Fruit fly (Drosophila melanogaster): Measurements from ENCODE around the gene kuk.
A peak's percentile ranks its signal among the peaks of the same experiment; 100 is the strongest.

kuk gene

dm6 chr3R:17082471-17082870 lies 2.4 kb downstream of the kuk start (continued):
- TF ChIP-seq CG15479 (GFP tag; optimal IDR thresholded peaks at IDR 0.05) = peak; percentile 80

- TF ChIP-seq Hr78 (GFP tag; optimal IDR thresholded peaks at IDR 0.05) (no peak), CG12659 (GFP tag; optimal IDR thresholded peaks at IDR 0.05) (peak; percentile 51), pzg (GFP tag; optimal IDR thresholded peaks at IDR 0.05) (peak; percentile 37), Med (GFP tag) (peak; percentile 54), CG10267 (tag; optimal IDR thresholded peaks at IDR 0.05) (peak; percentile 55), CG17912 (GFP tag; optimal IDR thresholded peaks at IDR 0.05) (no peak), hbn (GFP tag; IDR thresholded peaks at IDR 0.05; ENCODE audit: partially characterized antibody) (peak; percentile 52), vnd (GFP tag; IDR thresholded peaks at IDR 0.05; ENCODE audit: partially characterized antibody) (peak; percentile 66), CG9215 (GFP tag; IDR thresholded peaks at IDR 0.05) (no peak), Sry-δ (GFP tag; optimal IDR thresholded peaks at IDR 0.05) (peak; percentile 50), tgo (GFP tag; IDR thresholded peaks at IDR 0.05) (no peak), Dad (GFP tag; optimal IDR thresholded peaks at IDR 0.05) (no peak), CG14710 (tag; optimal IDR thresholded peaks at IDR 0.05) (peak; percentile 62), Hr3 (GFP tag; optimal IDR thresholded peaks at IDR 0.05) (no peak), amos (GFP tag; IDR thresholded peaks at IDR 0.05; ENCODE audit: partially characterized antibody) (peak; percentile 79), HLH4C (GFP tag; IDR thresholded peaks at IDR 0.05; ENCODE audit: partially characterized antibody) (peak; percentile 82), al (GFP tag; IDR thresholded peaks at IDR 0.05) (no peak), NfI (GFP tag; optimal IDR thresholded peaks at IDR 0.05) (no peak), toy (GFP tag; IDR thresholded peaks at IDR 0.05) (no peak), mld (GFP tag; IDR thresholded peaks at IDR 0.05; ENCODE audit: partially characterized antibody) (peak; percentile 87), Nf-YC (tag; optimal IDR thresholded peaks at IDR 0.05) (no peak), Stat92E (GFP tag; optimal IDR thresholded peaks at IDR 0.05) (no peak), klu (GFP tag; IDR thresholded peaks at IDR 0.05) (no peak), CG34422 (GFP tag; IDR thresholded peaks at IDR 0.05) (no peak), Dip2 (GFP tag; IDR thresholded peaks at IDR 0.05) (no peak), CG10979 (tag; optimal IDR thresholded peaks at IDR 0.05) (peak; percentile 2), CG7963 (GFP tag; IDR thresholded peaks at IDR 0.05; ENCODE audit: partially characterized antibody) (peak; percentile 59; the same call in 2 of the 3 replicates), CG12104 (GFP tag; optimal IDR thresholded peaks at IDR 0.05) (no peak), CG3407 (GFP tag; optimal IDR thresholded peaks at IDR 0.05) (no peak), YL-1 (GFP tag; optimal IDR thresholded peaks at IDR 0.05) (peak; percentile 5), CG2712 (tag; optimal IDR thresholded peaks at IDR 0.05) (peak; percentile 42), luna (GFP tag; optimal IDR thresholded peaks at IDR 0.05) (no peak), E2f2 (GFP tag; IDR thresholded peaks at IDR 0.05) (peak; percentile 51; the same call in 1 of the 2 replicates), ara (GFP tag; IDR thresholded peaks at IDR 0.05) (no peak), tna (GFP tag; IDR thresholded peaks at IDR 0.05; ENCODE audit: partially characterized antibody) (peak; percentile 79), CG9876 (GFP tag; optimal IDR thresholded peaks at IDR 0.05) (no peak), ken (GFP tag; IDR thresholded peaks at IDR 0.05) (no peak), kni (GFP tag; optimal IDR thresholded peaks at IDR 0.05) (no peak), Pdp1 (GFP tag; optimal IDR thresholded peaks at IDR 0.05) (peak in 1 of 2 experiments; percentile 11), phol (tag; optimal IDR thresholded peaks at IDR 0.05) (peak; percentile 19), CG4617 (GFP tag; optimal IDR thresholded peaks at IDR 0.05; ENCODE audit: borderline replicate concordance) (peak; percentile 63), CG9797 (GFP tag; optimal IDR thresholded peaks at IDR 0.05) (no peak), da (GFP tag; optimal IDR thresholded peaks at IDR 0.05) (no peak), Atf-2 (GFP tag; optimal IDR thresholded peaks at IDR 0.05) (no peak), CG18262 (tag; optimal IDR thresholded peaks at IDR 0.05) (peak; percentile 19)
Observed at dm6 chr3R:17085029-17085807, 5.2 kb downstream of the kuk start, which contains the start of gene GckIII. GckIII (plus strand) TSS chr3R:17085513.

Data from whole organism, embryonic.